Fruit fly (Drosophila melanogaster) whole organism, prepupa: ENCODE data around the gene CAH2.

Source experiments
- Blimp-1 ChIP-seq: fragments of 200-800 bp; sonication (Bioruptor generic); optimal IDR thresholded peaks from 3 replicates; lab custom pipeline; 2017; ENCODE audit warnings: missing biosample characterization, missing genetic modification characterization, mild to moderate bottlenecking, moderate library complexity, missing genetic modification reagents
- CG10631 ChIP-seq: fragments of 200-800 bp; sonication (Bioruptor generic); optimal IDR thresholded peaks from 2 replicates; lab custom pipeline; 2016; ENCODE audit warnings: missing biosample characterization, missing genetic modification characterization
- CG15336 ChIP-seq: fragments of 200-800 bp; sonication (Bioruptor generic); IDR thresholded peaks from 2 replicates; pipeline ENCODE4 v1.3.6; 2022; ENCODE audit warnings: missing biosample characterization, missing genetic modification characterization
- CG7368 ChIP-seq: fragments of 200-800 bp; sonication (Bioruptor generic); optimal IDR thresholded peaks from 3 replicates; lab custom pipeline; 2016; ENCODE audit warnings: missing biosample characterization, missing genetic modification characterization
- CG8119 ChIP-seq: fragments of 200-800 bp; sonication (Bioruptor generic); IDR thresholded peaks from 3 replicates; pipeline ENCODE4 v1.3.6; 2022; ENCODE audit warnings: missing biosample characterization, missing genetic modification characterization
- CG8319 ChIP-seq: fragments of 200-800 bp; sonication (Bioruptor generic); optimal IDR thresholded peaks from 3 replicates; lab custom pipeline; 2016; ENCODE audit warnings: missing biosample characterization, missing genetic modification characterization
- OdsH ChIP-seq: fragments of 200-800 bp; sonication (Bioruptor generic); optimal IDR thresholded peaks from 3 replicates; lab custom pipeline; 2016; ENCODE audit warnings: missing biosample characterization, missing genetic modification characterization
- Sox102F ChIP-seq: fragments of 200-800 bp; sonication (Bioruptor generic); optimal IDR thresholded peaks from 2 replicates; lab custom pipeline; 2016; ENCODE audit warnings: missing biosample characterization, mild to moderate bottlenecking, missing genetic modification characterization
- acj6 ChIP-seq: fragments of 200-800 bp; sonication (Bioruptor generic); optimal IDR thresholded peaks from 3 replicates; lab custom pipeline; 2016; ENCODE audit warnings: missing biosample characterization, missing genetic modification characterization
- salr ChIP-seq, 2 experiments: fragments of 200-800 bp; sonication (Bioruptor generic); optimal IDR thresholded peaks; 3 replicates each; lab custom pipeline; 2016 to 2018; ENCODE audit warnings: missing biosample characterization in 2 of 2, missing genetic modification characterization in 2 of 2, mild to moderate bottlenecking in 1 of 2
- vri ChIP-seq: fragments of 200-800 bp; sonication (Bioruptor generic); optimal IDR thresholded peaks from 3 replicates; lab custom pipeline; 2016; ENCODE audit warnings: missing biosample characterization, mild to moderate bottlenecking, missing genetic modification characterization

DNA sequence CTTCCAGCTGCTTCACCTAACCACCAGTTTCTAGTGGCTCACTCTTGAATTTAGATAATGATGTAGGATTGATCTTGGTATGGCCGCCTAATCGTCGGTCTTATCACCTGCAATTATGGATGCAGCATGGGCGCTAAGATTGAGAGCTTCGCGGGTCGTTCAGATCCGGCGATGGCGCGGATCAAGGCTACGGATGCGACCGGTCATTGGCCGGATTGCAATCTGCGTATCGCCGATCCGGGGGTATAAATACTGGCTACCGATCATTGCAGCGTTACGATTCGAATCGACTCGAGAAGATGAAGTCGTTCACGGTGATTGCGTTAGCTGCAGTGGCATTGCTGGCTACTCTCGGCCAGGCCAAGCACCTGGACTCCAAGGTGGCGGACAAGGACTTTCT, 48.3 kb upstream of the CAH2 start, which contains the start of gene Lsp2:
- TF ChIP-seq OdsH (GFP tag; lab: Kevin White, UChicago) (no peak), Blimp-1 (GFP tag; lab: Kevin White, UChicago) (no peak), Sox102F (no peak), CG15336 (GFP tag; lab: Robert Waterston, UW) (no peak), CG8319 (GFP tag; lab: Kevin White, UChicago) (no peak), salr (GFP tag; optimal IDR thresholded peaks at IDR 0.05; lab: Kevin White, UChicago) (no peak), vri (GFP tag; lab: Kevin White, UChicago) (no peak), CG8119 (no peak), acj6 (GFP tag; lab: Kevin White, UChicago) (no peak), CG7368 (GFP tag; lab: Kevin White, UChicago) (no peak), CG10631 (GFP tag; lab: Kevin White, UChicago) (no peak)
